Fruit fly (Drosophila melanogaster) whole organism, wandering third instar larva: ENCODE results near the gene CG10584.
A peak's percentile ranks its signal among the peaks of the same experiment; 100 is the strongest.

Experiments
- Abd-B ChIP-seq: fragments of >200 bp; optimal IDR thresholded peaks from 2 replicates; lab custom pipeline; 2017; ENCODE audit warnings: missing biosample characterization, missing genetic modification characterization
- CG32264 ChIP-seq: fragments of 200-800 bp; sonication (Bioruptor generic); optimal IDR thresholded peaks from 2 replicates; lab custom pipeline; 2016; ENCODE audit warnings: missing biosample characterization, missing genetic modification characterization
- CG9705 ChIP-seq: fragments of 200-800 bp; sonication (Bioruptor generic); optimal IDR thresholded peaks from 2 replicates; lab custom pipeline; 2018; ENCODE audit warnings: missing biosample characterization, mild to moderate bottlenecking, missing genetic modification characterization
- CrebA ChIP-seq: fragments of 200-800 bp; sonication (Bioruptor generic); optimal IDR thresholded peaks from 2 replicates; lab custom pipeline; 2016; ENCODE audit warnings: missing biosample characterization, mild to moderate bottlenecking, missing genetic modification characterization, borderline replicate concordance
- Dfd ChIP-seq: fragments of >200 bp; optimal IDR thresholded peaks from 2 replicates; lab custom pipeline; 2017; ENCODE audit warnings: missing biosample characterization, missing genetic modification characterization
- Dif ChIP-seq: fragments of 200-275, 200-300 bp; sonication (Bioruptor generic); optimal IDR thresholded peaks from 2 replicates; lab custom pipeline; 2018; ENCODE audit warnings: missing biosample characterization, missing genetic modification characterization; ENCODE audit not compliant: partially characterized antibody
- GATAd ChIP-seq: sonication (Bioruptor generic); optimal IDR thresholded peaks from 2 replicates; lab custom pipeline; 2016; ENCODE audit warnings: missing biosample characterization, missing genetic modification characterization
- HLH106 ChIP-seq: fragments of 200-800 bp; optimal IDR thresholded peaks from 3 replicates; lab custom pipeline; 2019; ENCODE audit warnings: missing biosample characterization, mild to moderate bottlenecking, missing genetic modification characterization, moderate library complexity
- Hr83 ChIP-seq: fragments of 200-300 bp; sonication (Bioruptor generic); optimal IDR thresholded peaks from 2 replicates; lab custom pipeline; 2016; ENCODE audit warnings: missing biosample characterization, mild to moderate bottlenecking, missing genetic modification characterization, moderate library complexity; ENCODE audit not compliant: poor library complexity, severe bottlenecking
- Jra ChIP-seq: sonication (Bioruptor generic); optimal IDR thresholded peaks from 2 replicates; lab custom pipeline; 2016; ENCODE audit warnings: missing biosample characterization, missing genetic modification characterization
- Mio ChIP-seq: sonication (Bioruptor generic); optimal IDR thresholded peaks from 2 replicates; lab custom pipeline; 2016; ENCODE audit warnings: missing biosample characterization, missing genetic modification characterization
- N ChIP-seq: fragments of >200 bp; optimal IDR thresholded peaks from 2 replicates; lab custom pipeline; 2018; ENCODE audit warnings: missing biosample characterization, missing external identifiers, missing genetic modification characterization
- OdsH ChIP-seq: fragments of 200-800 bp; sonication (Bioruptor generic); optimal IDR thresholded peaks from 2 replicates; lab custom pipeline; 2016; ENCODE audit warnings: missing biosample characterization, mild to moderate bottlenecking, missing genetic modification characterization
- Rel ChIP-seq, 2 experiments: fragments of 200-800 bp; sonication (Bioruptor generic) in 1 of 2; optimal IDR thresholded peaks; 2 replicates in 1 of 2; 3 replicates in 1 of 2; lab custom pipeline; 2016 to 2019; ENCODE audit warnings: mild to moderate bottlenecking in 2 of 2, missing biosample characterization in 2 of 2, missing genetic modification characterization in 2 of 2, moderate library complexity in 1 of 2
- Sp1 ChIP-seq: fragments of 200-800 bp; sonication (Bioruptor generic); optimal IDR thresholded peaks from 3 replicates; lab custom pipeline; 2019; ENCODE audit warnings: missing biosample characterization, mild to moderate bottlenecking, missing genetic modification characterization, moderate library complexity
- br ChIP-seq: fragments of 200-800 bp; sonication (Bioruptor generic); optimal IDR thresholded peaks from 2 replicates; lab custom pipeline; 2016; ENCODE audit warnings: missing biosample characterization, missing genetic modification characterization
- brk ChIP-seq: fragments of 200-800 bp; sonication (Bioruptor generic); optimal IDR thresholded peaks from 2 replicates; lab custom pipeline; 2016; ENCODE audit warnings: missing biosample characterization, mild to moderate bottlenecking, missing genetic modification characterization
- dl ChIP-seq, 2 experiments: fragments of 175-275, 200-275 bp in 1 of 2; fragments of 200-275 bp in 1 of 2; sonication (Bioruptor generic); optimal IDR thresholded peaks; lab custom pipeline; 2018; ENCODE audit warnings: mild to moderate bottlenecking in 2 of 2, missing biosample characterization in 2 of 2, missing genetic modification characterization in 2 of 2, moderate library complexity in 2 of 2; ENCODE audit not compliant: partially characterized antibody in 2 of 2, insufficient read depth in 1 of 2
- dmrt93B ChIP-seq: fragments of 200-800 bp; sonication (Bioruptor generic); optimal IDR thresholded peaks from 2 replicates; lab custom pipeline; 2018; ENCODE audit warnings: missing biosample characterization, mild to moderate bottlenecking, missing genetic modification characterization
- ey ChIP-seq: fragments of 200-800 bp; sonication (Bioruptor generic); optimal IDR thresholded peaks from 2 replicates; lab custom pipeline; 2016; ENCODE audit warnings: missing biosample characterization, missing genetic modification characterization
- foxo ChIP-seq, 2 experiments: fragments of 200-800 bp; sonication (Bioruptor generic); optimal IDR thresholded peaks; 2 replicates in 1 of 2; 3 replicates in 1 of 2; lab custom pipeline; 2016 to 2017; ENCODE audit warnings: missing biosample characterization in 2 of 2, missing genetic modification characterization in 2 of 2
- fru ChIP-seq: fragments of 200-800 bp; sonication (Bioruptor generic); optimal IDR thresholded peaks from 3 replicates; lab custom pipeline; 2016; ENCODE audit warnings: missing biosample characterization, mild to moderate bottlenecking, missing genetic modification characterization
- h ChIP-seq: fragments of 200-800 bp; sonication (Bioruptor generic); optimal IDR thresholded peaks from 3 replicates; lab custom pipeline; 2016; ENCODE audit warnings: missing biosample characterization, mild to moderate bottlenecking, missing genetic modification characterization
- jim ChIP-seq: fragments of 175-275, 200-325 bp; sonication (Bioruptor generic); optimal IDR thresholded peaks from 2 replicates; lab custom pipeline; 2016; ENCODE audit warnings: missing biosample characterization, mild to moderate bottlenecking, missing genetic modification characterization
- lola ChIP-seq: fragments of >200 bp; optimal IDR thresholded peaks from 2 replicates; lab custom pipeline; 2017; ENCODE audit warnings: missing biosample characterization, missing genetic modification characterization
- pan ChIP-seq: fragments of >200 bp; optimal IDR thresholded peaks from 2 replicates; lab custom pipeline; 2017
- psq ChIP-seq: fragments of 200-800 bp; sonication (Bioruptor generic); optimal IDR thresholded peaks from 3 replicates; lab custom pipeline; 2017; ENCODE audit warnings: missing biosample characterization, mild to moderate bottlenecking, missing genetic modification characterization, moderate library complexity
- rgr ChIP-seq: fragments of 200-800 bp; sonication (Bioruptor generic); optimal IDR thresholded peaks from 3 replicates; lab custom pipeline; 2016; ENCODE audit warnings: missing biosample characterization, mild to moderate bottlenecking, missing genetic modification characterization
- tai ChIP-seq: sonication (Bioruptor generic); optimal IDR thresholded peaks from 2 replicates; lab custom pipeline; 2016; ENCODE audit warnings: missing biosample characterization, missing genetic modification characterization
- usp ChIP-seq: fragments of >200 bp; optimal IDR thresholded peaks from 2 replicates; lab custom pipeline; 2017; ENCODE audit warnings: missing biosample characterization, missing genetic modification characterization
- woc ChIP-seq: sonication (Bioruptor generic); optimal IDR thresholded peaks from 2 replicates; lab custom pipeline; 2016; ENCODE audit warnings: missing biosample characterization, mild to moderate bottlenecking, missing genetic modification characterization

The CG10584 gene

dm6 chr3L:21047037-21047436 is 15.9 kb upstream of the CG10584 start:
- TF ChIP-seq foxo (GFP tag; optimal IDR thresholded peaks at IDR 0.05; lab: Kevin White, UChicago) (peak in 1 of 2 experiments; percentile 30), CG9705 (no peak), pan (no peak), Abd-B (GFP tag; lab: Kevin White, UChicago) (no peak), CrebA (no peak), lola (GFP tag; lab: Kevin White, UChicago) (no peak), usp (no peak), Sp1 (peak; percentile 19), jim (GFP tag; lab: Kevin White, UChicago) (no peak), Dif (no peak), Dfd (GFP tag; lab: Kevin White, UChicago) (no peak), h (peak; percentile 11), HLH106 (tag; lab: Kevin White, UChicago) (peak; percentile 6), rgr (GFP tag; lab: Kevin White, UChicago) (no peak)

dm6 chr3L:21046107-21046708 is 15.0 kb upstream of the CG10584 start:
- no peak for TF ChIP-seq jim (GFP tag; lab: Kevin White, UChicago)
- no peak for TF ChIP-seq fru (GFP tag; lab: Kevin White, UChicago)
- no peak for TF ChIP-seq Abd-B (GFP tag; lab: Kevin White, UChicago)
- no peak for TF ChIP-seq Rel (GFP tag; optimal IDR thresholded peaks at IDR 0.05; lab: Kevin White, UChicago)
- no peak for TF ChIP-seq Rel (tag; optimal IDR thresholded peaks at IDR 0.05; lab: Kevin White, UChicago)
- no peak for TF ChIP-seq GATAd
- TF ChIP-seq woc (GFP tag; lab: Kevin White, UChicago), result no peak
- TF ChIP-seq dl (GFP tag; optimal IDR thresholded peaks at IDR 0.05; lab: Kevin White, UChicago; ENCODE audit: insufficient read depth in 1 of 2, partially characterized antibody in 2 of 2), result no peak
- TF ChIP-seq OdsH, result no peak
- no peak for TF ChIP-seq CG32264 (GFP tag; lab: Kevin White, UChicago)
- no peak for TF ChIP-seq N (GFP tag; lab: Kevin White, UChicago)
- no peak for TF ChIP-seq Hr83 (GFP tag; lab: Kevin White, UChicago)
- TF ChIP-seq ey (GFP tag; lab: Kevin White, UChicago), result no peak
- no peak for TF ChIP-seq HLH106 (tag; lab: Kevin White, UChicago)
- TF ChIP-seq CrebA, result no peak
- TF ChIP-seq tai, result no peak
- no peak for TF ChIP-seq br (GFP tag; lab: Kevin White, UChicago)

- peak; percentile 2 for TF ChIP-seq woc (GFP tag; lab: Kevin White, UChicago)
- TF ChIP-seq rgr (GFP tag; lab: Kevin White, UChicago), result no peak
These were observed 13.6 kb upstream of the CG10584 start for dm6 chr3L:21044721-21045120.

dm6 chr3L:21043894-21044682 is 12.9 kb upstream of the CG10584 start:
- TF ChIP-seq Abd-B (GFP tag; lab: Kevin White, UChicago), result no peak
- no peak for TF ChIP-seq GATAd
- TF ChIP-seq ey (GFP tag; lab: Kevin White, UChicago), result peak; percentile 17
- no peak for TF ChIP-seq dl (GFP tag; optimal IDR thresholded peaks at IDR 0.05; lab: Kevin White, UChicago; ENCODE audit: insufficient read depth in 1 of 2, partially characterized antibody in 2 of 2)
- TF ChIP-seq OdsH, result no peak
- TF ChIP-seq psq (GFP tag; lab: Kevin White, UChicago), result no peak
- no peak for TF ChIP-seq HLH106 (tag; lab: Kevin White, UChicago)
- no peak for TF ChIP-seq woc (GFP tag; lab: Kevin White, UChicago)
- no peak for TF ChIP-seq dmrt93B (GFP tag; lab: Kevin White, UChicago)
- peak; percentile 10 for TF ChIP-seq Sp1
- peak in 1 of 2 experiments; percentile 2 for TF ChIP-seq foxo (GFP tag; optimal IDR thresholded peaks at IDR 0.05; lab: Kevin White, UChicago)
- TF ChIP-seq Rel (GFP tag; optimal IDR thresholded peaks at IDR 0.05; lab: Kevin White, UChicago), result no peak
- TF ChIP-seq Rel (tag; optimal IDR thresholded peaks at IDR 0.05; lab: Kevin White, UChicago), result no peak
- TF ChIP-seq fru (GFP tag; lab: Kevin White, UChicago), result peak; percentile 7
- no peak for TF ChIP-seq Dif
- no peak for TF ChIP-seq Jra (GFP tag; lab: Kevin White, UChicago)
- TF ChIP-seq brk, result no peak
- no peak for TF ChIP-seq N (GFP tag; lab: Kevin White, UChicago)
- no peak for TF ChIP-seq CG9705
- no peak for TF ChIP-seq Mio (GFP tag; lab: Kevin White, UChicago)
